Fruit fly (Drosophila melanogaster): Measurements from ENCODE around the gene barc.

DNA sequence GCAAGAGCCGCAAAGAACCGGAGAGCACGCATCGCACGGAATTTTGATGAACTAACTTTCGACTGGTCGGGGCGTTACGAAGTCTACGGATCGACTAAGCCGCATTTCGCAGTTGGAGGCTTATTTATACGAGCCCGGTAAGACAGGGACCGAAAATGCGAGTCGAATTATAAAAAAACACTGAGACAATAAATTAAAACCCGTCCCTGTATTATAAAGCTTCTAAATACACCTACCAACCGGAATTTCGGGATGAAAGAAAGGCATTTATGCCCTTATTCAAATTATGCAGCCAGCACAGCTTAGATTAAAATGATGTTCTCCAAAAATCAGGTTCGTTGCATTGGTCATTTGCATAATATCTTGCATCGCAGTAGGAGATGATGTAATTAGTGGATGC is 11.8 kb upstream of the barc start, which contains the start of gene Alp1:
- TF ChIP-seq CG8478 (optimal IDR thresholded peaks at IDR 0.05) = no peak
- TF ChIP-seq CTCF (optimal IDR thresholded peaks at IDR 0.05) = no peak
